Worm (Caenorhabditis elegans): ENCODE data around the gene C09F12.3.
A peak's percentile ranks its signal among the peaks of the same experiment; 100 is the strongest.

Gene C09F12.3

ce11 chrX:11031047-11031695, 11.5 kb downstream of the C09F12.3 start (continued):
- TF ChIP-seq daf-16 (GFP tag; optimal IDR thresholded peaks at IDR 0.05) (peak; percentile 51 to 52), daf-16 (tag; optimal IDR thresholded peaks at IDR 0.05) (peak; percentile 83), snpc-4 (tag; optimal IDR thresholded peaks at IDR 0.05) (no peak), nhr-41 (GFP tag; IDR thresholded peaks at IDR 0.05) (no peak), ztf-11 (tag; optimal IDR thresholded peaks at IDR 0.05) (peak; percentile 36), nhr-42 (GFP tag; IDR thresholded peaks at IDR 0.05) (no peak), nhr-25 (tag; optimal IDR thresholded peaks at IDR 0.05; ENCODE audit: borderline replicate concordance, insufficient read depth) (peak; percentile 86), T20F7.1 (GFP tag; optimal IDR thresholded peaks at IDR 0.05) (peak; percentile 71), ces-1 (GFP tag; optimal IDR thresholded peaks at IDR 0.05) (no peak), madf-9 (GFP tag; conservative IDR thresholded peaks at IDR 0.05) (peak; percentile 40; the same call in 1 of the 2 replicates), hlh-11 (tag; optimal IDR thresholded peaks at IDR 0.05) (peak; percentile 94), nhr-76 (tag; optimal IDR thresholded peaks at IDR 0.05) (no peak), dve-1 (tag; optimal IDR thresholded peaks at IDR 0.05; ENCODE audit: insufficient read depth) (peak; percentile 92), nhr-28 (tag; optimal IDR thresholded peaks at IDR 0.05) (peak; percentile 78), dmd-6 (GFP tag; IDR thresholded peaks at IDR 0.05) (peak; percentile 79), jun-1 (tag; optimal IDR thresholded peaks at IDR 0.05) (peak; percentile 51), zfp-3 (GFP tag; conservative IDR thresholded peaks at IDR 0.05) (no peak), lin-39 (tag; optimal IDR thresholded peaks at IDR 0.05) (no peak), fkh-10 (GFP tag; optimal IDR thresholded peaks at IDR 0.05) (peak; percentile 51), F44E2.7 (GFP tag; IDR thresholded peaks at IDR 0.05) (no peak), lin-38 (GFP tag; IDR thresholded peaks at IDR 0.05) (peak; percentile 52), F37D6.2 (tag; optimal IDR thresholded peaks at IDR 0.05) (peak; percentile 83), nhr-48 (tag; optimal IDR thresholded peaks at IDR 0.05) (peak; percentile 87), unc-39 (tag; optimal IDR thresholded peaks at IDR 0.05) (no peak), tag-97 (GFP tag; IDR thresholded peaks at IDR 0.05) (0 out of 2 replicates have a peak, but pooled peaks have one; percentile 84), ceh-32 (tag; optimal IDR thresholded peaks at IDR 0.05; ENCODE audit: poor library complexity) (peak; percentile 73), mes-2 (tag; optimal IDR thresholded peaks at IDR 0.05; ENCODE audit: poor library complexity, severe bottlenecking) (peak; percentile 85), vab-7 (GFP tag; IDR thresholded peaks at IDR 0.05) (0 out of 2 replicates have a peak, but pooled peaks have one; percentile 43), lin-1 (GFP tag; IDR thresholded peaks at IDR 0.05) (no peak), lin-29 (GFP tag; IDR thresholded peaks at IDR 0.05) (no peak), dmd-8 (GFP tag; IDR thresholded peaks at IDR 0.05) (no peak), ceh-82 (tag; optimal IDR thresholded peaks at IDR 0.05) (no peak), mdl-1 (tag; optimal IDR thresholded peaks at IDR 0.05) (peak; percentile 82 to 87), T26A8.4 (GFP tag; IDR thresholded peaks at IDR 0.05) (peak; percentile 67; the same call in 1 of the 2 replicates), lim-7 (GFP tag; IDR thresholded peaks at IDR 0.05) (no peak), arid-1 (GFP tag; conservative IDR thresholded peaks at IDR 0.05) (peak; percentile 70; the same call in 1 of the 2 replicates), ceh-20 (GFP tag; IDR thresholded peaks at IDR 0.05) (peak; percentile 74; the same call in 1 of the 2 replicates), tra-1 (GFP tag; IDR thresholded peaks at IDR 0.05) (no peak), mxl-3 (GFP tag; optimal IDR thresholded peaks at IDR 0.05) (peak; percentile 95), daf-8 (GFP tag; IDR thresholded peaks at IDR 0.05) (no peak), Y5F2A.4 (GFP tag; optimal IDR thresholded peaks at IDR 0.05) (no peak), ceh-44 (GFP tag; IDR thresholded peaks at IDR 0.05) (no peak), D1046.2 (GFP tag; IDR thresholded peaks at IDR 0.05) (no peak), attf-4 (tag; optimal IDR thresholded peaks at IDR 0.05) (peak; percentile 15)
